Fruit fly (Drosophila melanogaster): ENCODE results near the gene CG5758.

DNA sequence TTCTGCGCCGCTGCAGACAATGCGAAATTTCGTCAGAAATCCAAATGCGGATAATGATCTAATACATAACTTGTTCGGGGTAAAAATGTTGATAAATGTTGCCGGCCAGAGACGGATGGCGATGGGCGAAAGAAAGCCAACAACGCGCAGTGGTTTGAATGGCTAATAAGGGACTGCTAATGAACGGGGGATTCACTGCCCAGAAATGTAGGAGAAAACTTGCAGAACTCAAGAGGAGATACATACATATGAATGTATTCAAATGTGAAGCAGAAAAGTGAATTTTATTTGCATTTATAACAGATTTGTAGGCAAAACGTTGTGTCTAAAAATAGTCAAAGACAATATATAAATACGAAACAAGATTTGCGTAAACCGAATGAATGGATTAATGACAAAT is 26.0 kb downstream of the CG5758 start:
- TF ChIP-seq Sin3A (optimal IDR thresholded peaks at IDR 0.05) (no peak), insv (optimal IDR thresholded peaks at IDR 0.05) (no peak), h (optimal IDR thresholded peaks at IDR 0.05) (no peak), Myc (optimal IDR thresholded peaks at IDR 0.05) (no peak), psq (optimal IDR thresholded peaks at IDR 0.05) (no peak)

Data from Kc167 (cell line).